Fruit fly (Drosophila melanogaster) whole organism, wandering third instar larva: ENCODE measurements around the gene CG3123.

Source experiments
- Abd-B ChIP-seq: fragments of >200 bp; optimal IDR thresholded peaks from 2 replicates; lab custom pipeline; 2017; ENCODE audit warnings: missing biosample characterization, missing genetic modification characterization
- CG32264 ChIP-seq: fragments of 200-800 bp; sonication (Bioruptor generic); optimal IDR thresholded peaks from 2 replicates; lab custom pipeline; 2016; ENCODE audit warnings: missing biosample characterization, missing genetic modification characterization
- CG9705 ChIP-seq: fragments of 200-800 bp; sonication (Bioruptor generic); optimal IDR thresholded peaks from 2 replicates; lab custom pipeline; 2018; ENCODE audit warnings: missing biosample characterization, mild to moderate bottlenecking, missing genetic modification characterization
- CrebA ChIP-seq: fragments of 200-800 bp; sonication (Bioruptor generic); optimal IDR thresholded peaks from 2 replicates; lab custom pipeline; 2016; ENCODE audit warnings: missing biosample characterization, mild to moderate bottlenecking, missing genetic modification characterization, borderline replicate concordance
- Dfd ChIP-seq: fragments of >200 bp; optimal IDR thresholded peaks from 2 replicates; lab custom pipeline; 2017; ENCODE audit warnings: missing biosample characterization, missing genetic modification characterization
- Dif ChIP-seq: fragments of 200-275, 200-300 bp; sonication (Bioruptor generic); optimal IDR thresholded peaks from 2 replicates; lab custom pipeline; 2018; ENCODE audit warnings: missing biosample characterization, missing genetic modification characterization; ENCODE audit not compliant: partially characterized antibody
- GATAd ChIP-seq: sonication (Bioruptor generic); optimal IDR thresholded peaks from 2 replicates; lab custom pipeline; 2016; ENCODE audit warnings: missing biosample characterization, missing genetic modification characterization
- HLH106 ChIP-seq: fragments of 200-800 bp; optimal IDR thresholded peaks from 3 replicates; lab custom pipeline; 2019; ENCODE audit warnings: missing biosample characterization, mild to moderate bottlenecking, missing genetic modification characterization, moderate library complexity
- Hnf4 ChIP-seq: fragments of 200-800 bp; sonication (Bioruptor generic); optimal IDR thresholded peaks from 2 replicates; lab custom pipeline; 2016; ENCODE audit warnings: missing biosample characterization, mild to moderate bottlenecking, missing genetic modification characterization
- Hr78 ChIP-seq: fragments of >200 bp; optimal IDR thresholded peaks from 2 replicates; lab custom pipeline; 2017; ENCODE audit warnings: missing biosample characterization, missing genetic modification characterization
- Hr83 ChIP-seq: fragments of 200-300 bp; sonication (Bioruptor generic); optimal IDR thresholded peaks from 2 replicates; lab custom pipeline; 2016; ENCODE audit warnings: missing biosample characterization, mild to moderate bottlenecking, missing genetic modification characterization, moderate library complexity; ENCODE audit not compliant: poor library complexity, severe bottlenecking
- Jra ChIP-seq: sonication (Bioruptor generic); optimal IDR thresholded peaks from 2 replicates; lab custom pipeline; 2016; ENCODE audit warnings: missing biosample characterization, missing genetic modification characterization
- Mio ChIP-seq: sonication (Bioruptor generic); optimal IDR thresholded peaks from 2 replicates; lab custom pipeline; 2016; ENCODE audit warnings: missing biosample characterization, missing genetic modification characterization
- Myc ChIP-seq: fragments of >200 bp; optimal IDR thresholded peaks from 2 replicates; lab custom pipeline; 2017
- N ChIP-seq: fragments of >200 bp; optimal IDR thresholded peaks from 2 replicates; lab custom pipeline; 2018; ENCODE audit warnings: missing biosample characterization, missing external identifiers, missing genetic modification characterization
- OdsH ChIP-seq: fragments of 200-800 bp; sonication (Bioruptor generic); optimal IDR thresholded peaks from 2 replicates; lab custom pipeline; 2016; ENCODE audit warnings: missing biosample characterization, mild to moderate bottlenecking, missing genetic modification characterization
- Rel ChIP-seq, 2 experiments: fragments of 200-800 bp; sonication (Bioruptor generic) in 1 of 2; optimal IDR thresholded peaks; 2 replicates in 1 of 2; 3 replicates in 1 of 2; lab custom pipeline; 2016 to 2019; ENCODE audit warnings: mild to moderate bottlenecking in 2 of 2, missing biosample characterization in 2 of 2, missing genetic modification characterization in 2 of 2, moderate library complexity in 1 of 2
- Sp1 ChIP-seq: fragments of 200-800 bp; sonication (Bioruptor generic); optimal IDR thresholded peaks from 3 replicates; lab custom pipeline; 2019; ENCODE audit warnings: missing biosample characterization, mild to moderate bottlenecking, missing genetic modification characterization, moderate library complexity
- Vsx2 ChIP-seq: fragments of 200-300, 225-300 bp; sonication (Bioruptor generic); optimal IDR thresholded peaks from 2 replicates; lab custom pipeline; 2018; ENCODE audit warnings: missing biosample characterization, missing genetic modification characterization; ENCODE audit not compliant: partially characterized antibody
- br ChIP-seq: fragments of 200-800 bp; sonication (Bioruptor generic); optimal IDR thresholded peaks from 2 replicates; lab custom pipeline; 2016; ENCODE audit warnings: missing biosample characterization, missing genetic modification characterization
- brk ChIP-seq: fragments of 200-800 bp; sonication (Bioruptor generic); optimal IDR thresholded peaks from 2 replicates; lab custom pipeline; 2016; ENCODE audit warnings: missing biosample characterization, mild to moderate bottlenecking, missing genetic modification characterization
- dl ChIP-seq, 2 experiments: fragments of 175-275, 200-275 bp in 1 of 2; fragments of 200-275 bp in 1 of 2; sonication (Bioruptor generic); optimal IDR thresholded peaks; lab custom pipeline; 2018; ENCODE audit warnings: mild to moderate bottlenecking in 2 of 2, missing biosample characterization in 2 of 2, missing genetic modification characterization in 2 of 2, moderate library complexity in 2 of 2; ENCODE audit not compliant: partially characterized antibody in 2 of 2, insufficient read depth in 1 of 2
- dmrt93B ChIP-seq: fragments of 200-800 bp; sonication (Bioruptor generic); optimal IDR thresholded peaks from 2 replicates; lab custom pipeline; 2018; ENCODE audit warnings: missing biosample characterization, mild to moderate bottlenecking, missing genetic modification characterization
- dsf ChIP-seq: sonication (Bioruptor generic); optimal IDR thresholded peaks from 2 replicates; lab custom pipeline; 2016; ENCODE audit warnings: missing biosample characterization, missing genetic modification characterization, borderline replicate concordance
- ey ChIP-seq: fragments of 200-800 bp; sonication (Bioruptor generic); optimal IDR thresholded peaks from 2 replicates; lab custom pipeline; 2016; ENCODE audit warnings: missing biosample characterization, missing genetic modification characterization
- foxo ChIP-seq, 2 experiments: fragments of 200-800 bp; sonication (Bioruptor generic); optimal IDR thresholded peaks; 2 replicates in 1 of 2; 3 replicates in 1 of 2; lab custom pipeline; 2016 to 2017; ENCODE audit warnings: missing biosample characterization in 2 of 2, missing genetic modification characterization in 2 of 2
- fru ChIP-seq: fragments of 200-800 bp; sonication (Bioruptor generic); optimal IDR thresholded peaks from 3 replicates; lab custom pipeline; 2016; ENCODE audit warnings: missing biosample characterization, mild to moderate bottlenecking, missing genetic modification characterization
- h ChIP-seq: fragments of 200-800 bp; sonication (Bioruptor generic); optimal IDR thresholded peaks from 3 replicates; lab custom pipeline; 2016; ENCODE audit warnings: missing biosample characterization, mild to moderate bottlenecking, missing genetic modification characterization
- jim ChIP-seq: fragments of 175-275, 200-325 bp; sonication (Bioruptor generic); optimal IDR thresholded peaks from 2 replicates; lab custom pipeline; 2016; ENCODE audit warnings: missing biosample characterization, mild to moderate bottlenecking, missing genetic modification characterization
- lola ChIP-seq: fragments of >200 bp; optimal IDR thresholded peaks from 2 replicates; lab custom pipeline; 2017; ENCODE audit warnings: missing biosample characterization, missing genetic modification characterization
- pan ChIP-seq: fragments of >200 bp; optimal IDR thresholded peaks from 2 replicates; lab custom pipeline; 2017
- psq ChIP-seq: fragments of 200-800 bp; sonication (Bioruptor generic); optimal IDR thresholded peaks from 3 replicates; lab custom pipeline; 2017; ENCODE audit warnings: missing biosample characterization, mild to moderate bottlenecking, missing genetic modification characterization, moderate library complexity
- rgr ChIP-seq: fragments of 200-800 bp; sonication (Bioruptor generic); optimal IDR thresholded peaks from 3 replicates; lab custom pipeline; 2016; ENCODE audit warnings: missing biosample characterization, mild to moderate bottlenecking, missing genetic modification characterization
- sage ChIP-seq: fragments of 200-800 bp; sonication (Bioruptor generic); optimal IDR thresholded peaks from 2 replicates; lab custom pipeline; 2016; ENCODE audit warnings: missing biosample characterization, mild to moderate bottlenecking, missing genetic modification characterization
- sv ChIP-seq: fragments of 200-800 bp; sonication (Bioruptor generic); optimal IDR thresholded peaks from 3 replicates; lab custom pipeline; 2016; ENCODE audit warnings: missing biosample characterization, missing genetic modification characterization
- tai ChIP-seq: sonication (Bioruptor generic); optimal IDR thresholded peaks from 2 replicates; lab custom pipeline; 2016; ENCODE audit warnings: missing biosample characterization, missing genetic modification characterization
- usp ChIP-seq: fragments of >200 bp; optimal IDR thresholded peaks from 2 replicates; lab custom pipeline; 2017; ENCODE audit warnings: missing biosample characterization, missing genetic modification characterization
- woc ChIP-seq: sonication (Bioruptor generic); optimal IDR thresholded peaks from 2 replicates; lab custom pipeline; 2016; ENCODE audit warnings: missing biosample characterization, mild to moderate bottlenecking, missing genetic modification characterization

The CG3123 gene

dm6 chr2L:2857862-2858734 lies 32.8 kb upstream of the CG3123 start:
- TF ChIP-seq GATAd (no peak), CrebA (GFP tag; lab: Kevin White, UChicago) (peak; percentile 51), OdsH (peak; percentile 24), Hr83 (GFP tag; lab: Kevin White, UChicago) (peak; percentile 32), h (GFP tag; lab: Kevin White, UChicago) (peak; percentile 39), tai (GFP tag; lab: Kevin White, UChicago) (peak; percentile 45), N (GFP tag; lab: Kevin White, UChicago) (no peak), dmrt93B (GFP tag; lab: Kevin White, UChicago) (no peak), brk (no peak), psq (GFP tag; lab: Kevin White, UChicago) (no peak), Vsx2 (GFP tag; lab: Kevin White, UChicago) (no peak), CG32264 (GFP tag; lab: Kevin White, UChicago) (peak; percentile 23), dsf (GFP tag; lab: Kevin White, UChicago) (no peak), dl (GFP tag; optimal IDR thresholded peaks at IDR 0.05; lab: Kevin White, UChicago; ENCODE audit: insufficient read depth in 1 of 2, partially characterized antibody in 2 of 2) (peak in 1 of 2 experiments; percentile 2), HLH106 (peak; percentile 18), br (GFP tag; lab: Kevin White, UChicago) (peak; percentile 33), Dfd (peak; percentile 15), foxo (GFP tag; optimal IDR thresholded peaks at IDR 0.05; lab: Kevin White, UChicago) (peak in 1 of 2 experiments; percentile 41), Jra (GFP tag; lab: Kevin White, UChicago) (peak; percentile 43), sage (GFP tag; lab: Kevin White, UChicago) (no peak), Dif (GFP tag; lab: Kevin White, UChicago) (no peak), CG9705 (no peak), Myc (lab: Kevin White, UChicago) (no peak), Abd-B (GFP tag; lab: Kevin White, UChicago) (no peak), Mio (no peak), usp (GFP tag; lab: Kevin White, UChicago) (no peak), lola (GFP tag; lab: Kevin White, UChicago) (no peak), woc (GFP tag; lab: Kevin White, UChicago) (peak; percentile 47), Sp1 (GFP tag; lab: Kevin White, UChicago) (peak; percentile 2), sv (GFP tag; lab: Kevin White, UChicago) (no peak), Rel (GFP tag; optimal IDR thresholded peaks at IDR 0.05; lab: Kevin White, UChicago) (no peak), Rel (tag; optimal IDR thresholded peaks at IDR 0.05; lab: Kevin White, UChicago) (peak; percentile 17), jim (GFP tag; lab: Kevin White, UChicago) (no peak), ey (GFP tag; lab: Kevin White, UChicago) (peak; percentile 41), Hnf4 (GFP tag; lab: Kevin White, UChicago) (peak; percentile 17), fru (GFP tag; lab: Kevin White, UChicago) (peak; percentile 3), pan (lab: Kevin White, UChicago) (no peak), Hr78 (GFP tag; lab: Kevin White, UChicago) (no peak), rgr (peak; percentile 22)

dm6 chr2L:2856960-2857584 lies 31.8 kb upstream of the CG3123 start, which contains the start of gene CG2991:
Gene CG2991 (plus strand): TSS chr2L:2857164.
- TF ChIP-seq Myc (lab: Kevin White, UChicago) (no peak), woc (GFP tag; lab: Kevin White, UChicago) (peak; percentile 31), Hr78 (GFP tag; lab: Kevin White, UChicago) (no peak), sage (GFP tag; lab: Kevin White, UChicago) (peak; percentile 63), Hr83 (GFP tag; lab: Kevin White, UChicago) (peak; percentile 73), Jra (GFP tag; lab: Kevin White, UChicago) (peak; percentile 26), Abd-B (GFP tag; lab: Kevin White, UChicago) (no peak), CG9705 (peak; percentile 33), dsf (GFP tag; lab: Kevin White, UChicago) (peak; percentile 11), Hnf4 (GFP tag; lab: Kevin White, UChicago) (peak; percentile 57), brk (peak; percentile 28), CG32264 (GFP tag; lab: Kevin White, UChicago) (no peak), tai (GFP tag; lab: Kevin White, UChicago) (peak; percentile 64), usp (GFP tag; lab: Kevin White, UChicago) (no peak), Sp1 (GFP tag; lab: Kevin White, UChicago) (peak; percentile 43), h (GFP tag; lab: Kevin White, UChicago) (peak; percentile 53), pan (lab: Kevin White, UChicago) (no peak), Mio (no peak), psq (GFP tag; lab: Kevin White, UChicago) (no peak), sv (GFP tag; lab: Kevin White, UChicago) (no peak), Rel (GFP tag; optimal IDR thresholded peaks at IDR 0.05; lab: Kevin White, UChicago) (no peak), Rel (tag; optimal IDR thresholded peaks at IDR 0.05; lab: Kevin White, UChicago) (peak; percentile 65), HLH106 (peak; percentile 32), CrebA (GFP tag; lab: Kevin White, UChicago) (no peak), ey (GFP tag; lab: Kevin White, UChicago) (peak; percentile 20), foxo (GFP tag; optimal IDR thresholded peaks at IDR 0.05; lab: Kevin White, UChicago) (peak; percentile 31 to 48), OdsH (no peak), jim (GFP tag; lab: Kevin White, UChicago) (no peak), lola (GFP tag; lab: Kevin White, UChicago) (no peak), Dif (GFP tag; lab: Kevin White, UChicago) (no peak), br (GFP tag; lab: Kevin White, UChicago) (peak; percentile 3), dmrt93B (GFP tag; lab: Kevin White, UChicago) (no peak), rgr (peak; percentile 12), fru (GFP tag; lab: Kevin White, UChicago) (no peak), N (GFP tag; lab: Kevin White, UChicago) (no peak)
